Fruit fly (Drosophila melanogaster) whole organism: ENCODE measurements around the gene eRF3.

Experiments used
- CG8478 ChIP-seq: fragments of >200 bp; optimal IDR thresholded peaks from 2 replicates; lab custom pipeline; 2018; ENCODE audit warnings: inconsistent platforms
- EcR ChIP-seq, 2 experiments: fragments of >200 bp; optimal IDR thresholded peaks; 2 replicates each; lab custom pipeline; 2017; ENCODE audit warnings: missing biosample characterization in 2 of 2, missing genetic modification characterization in 2 of 2, missing genetic modification reagents in 2 of 2
- pan ChIP-seq: fragments of >200 bp; optimal IDR thresholded peaks from 2 replicates; lab custom pipeline; 2017
- psq ChIP-seq: fragments of >200 bp; optimal IDR thresholded peaks from 2 replicates; lab custom pipeline; 2017
- usp ChIP-seq: fragments of >200 bp; optimal IDR thresholded peaks from 2 replicates; lab custom pipeline; 2017; ENCODE audit warnings: missing biosample characterization, missing genetic modification characterization, mixed read lengths

- no peak for TF ChIP-seq usp (GFP tag; lab: Kevin White, UChicago)
- no peak for TF ChIP-seq EcR (GFP tag; optimal IDR thresholded peaks at IDR 0.05; lab: Kevin White, UChicago)
- TF ChIP-seq pan (lab: Kevin White, UChicago), result no peak
- no peak for TF ChIP-seq CG8478
- TF ChIP-seq psq (lab: Kevin White, UChicago), result no peak
Observed at dm6 chr2L:12463037-12463436, 28.8 kb downstream of the eRF3 start.
